Fruit fly (Drosophila melanogaster): ENCODE results near the gene CG11899.

Gene CG11899

dm6 chr3R:29151621-29152092 is 48.6 kb upstream of the CG11899 start, which contains the start of gene eIF2D (continued):
- TF ChIP-seq Sry-δ (GFP tag; optimal IDR thresholded peaks at IDR 0.05) (peak; percentile 24), ttk (GFP tag; IDR thresholded peaks at IDR 0.05) (peak; percentile 62), pita (GFP tag; optimal IDR thresholded peaks at IDR 0.05) (no peak), CG13624 (GFP tag; optimal IDR thresholded peaks at IDR 0.05) (peak; percentile 51), CG11696 (GFP tag; IDR thresholded peaks at IDR 0.05) (peak; percentile 47), grn (GFP tag; optimal IDR thresholded peaks at IDR 0.05) (no peak), toy (GFP tag; IDR thresholded peaks at IDR 0.05) (no peak), CG6813 (GFP tag; optimal IDR thresholded peaks at IDR 0.05) (peak; percentile 59), B-H1 (GFP tag; IDR thresholded peaks at IDR 0.05) (peak; percentile 25; the same call in 1 of the 3 replicates), hb (GFP tag; IDR thresholded peaks at IDR 0.05; ENCODE audit: partially characterized antibody) (no peak), CG15011 (GFP tag; optimal IDR thresholded peaks at IDR 0.05) (no peak), disco-r (GFP tag; optimal IDR thresholded peaks at IDR 0.05) (no peak), MESR4 (GFP tag; optimal IDR thresholded peaks at IDR 0.05) (peak; percentile 68), gfzf (GFP tag; optimal IDR thresholded peaks at IDR 0.05) (peak; percentile 1), onecut (GFP tag; IDR thresholded peaks at IDR 0.05) (peak; percentile 44), ato (GFP tag; IDR thresholded peaks at IDR 0.05; ENCODE audit: partially characterized antibody) (no peak), CG6272 (GFP tag; IDR thresholded peaks at IDR 0.05) (peak; percentile 45), dan (GFP tag; IDR thresholded peaks at IDR 0.05) (no peak), CG12299 (tag; optimal IDR thresholded peaks at IDR 0.05) (peak; percentile 22), usp (GFP tag; optimal IDR thresholded peaks at IDR 0.05) (no peak), CG9609 (GFP tag; optimal IDR thresholded peaks at IDR 0.05) (no peak), CG7839 (tag; optimal IDR thresholded peaks at IDR 0.05) (peak; percentile 67), tup (GFP tag; optimal IDR thresholded peaks at IDR 0.05) (no peak), CG10366 (GFP tag; IDR thresholded peaks at IDR 0.05) (peak; percentile 37), hth (optimal IDR thresholded peaks at IDR 0.05) (no peak), CG7928 (GFP tag; optimal IDR thresholded peaks at IDR 0.05) (no peak), CG2199 (GFP tag; IDR thresholded peaks at IDR 0.05) (peak; percentile 40; the same call in 1 of the 3 replicates), Sox102F (GFP tag; optimal IDR thresholded peaks at IDR 0.05) (peak; percentile 45), ase (GFP tag; IDR thresholded peaks at IDR 0.05) (no peak), ranshi (GFP tag; IDR thresholded peaks at IDR 0.05) (peak; percentile 64; the same call in 1 of the 2 replicates), lola (GFP tag; optimal IDR thresholded peaks at IDR 0.05) (peak in 1 of 3 experiments; percentile 52), gsb-n (tag; optimal IDR thresholded peaks at IDR 0.05) (no peak), chinmo (GFP tag; IDR thresholded peaks at IDR 0.05; ENCODE audit: partially characterized antibody) (no peak), luna (GFP tag; optimal IDR thresholded peaks at IDR 0.05) (no peak), p53 (GFP tag; optimal IDR thresholded peaks at IDR 0.05) (no peak), CG18476 (GFP tag; optimal IDR thresholded peaks at IDR 0.05) (peak; percentile 20), shn (GFP tag; optimal IDR thresholded peaks at IDR 0.05) (no peak), hkb (optimal IDR thresholded peaks at IDR 0.05) (no peak), hkb (GFP tag; IDR thresholded peaks at IDR 0.05) (peak; percentile 75), CG8089 (GFP tag; optimal IDR thresholded peaks at IDR 0.05) (no peak), CG2889 (GFP tag; IDR thresholded peaks at IDR 0.05) (no peak), Asciz (GFP tag; optimal IDR thresholded peaks at IDR 0.05) (no peak), lbe (GFP tag; optimal IDR thresholded peaks at IDR 0.05) (peak; percentile 24), cwo (GFP tag; optimal IDR thresholded peaks at IDR 0.05) (peak; percentile 21), tna (GFP tag; IDR thresholded peaks at IDR 0.05; ENCODE audit: partially characterized antibody) (no peak), CG8290 (GFP tag; optimal IDR thresholded peaks at IDR 0.05) (no peak), CG8290 (tag; optimal IDR thresholded peaks at IDR 0.05) (no peak), dpn (GFP tag; optimal IDR thresholded peaks at IDR 0.05) (peak; percentile 29 to 50), CG8359 (GFP tag; optimal IDR thresholded peaks at IDR 0.05; ENCODE audit: borderline replicate concordance) (no peak), sim (GFP tag; IDR thresholded peaks at IDR 0.05) (no peak), klu (GFP tag; IDR thresholded peaks at IDR 0.05) (no peak), CG10959 (GFP tag; IDR thresholded peaks at IDR 0.05) (no peak)

Measured in whole organism, embryonic.